In genomic region chr3R:13797823-13798446, dm6 we compare ENCODE assay signal across 1 fruit fly cellular context.
TF ChIP-seq lines count a peak whose summit lies in the region.

No protein-coding gene starts in this region.

TF ChIP-seq in whole organism, embryonic, 481 proteins besides CTCF, POLR2A, EP300 and RAD21 (continued from another document):
- peak; percentile 71 for TF ChIP-seq Scr (GFP tag; IDR thresholded peaks at IDR 0.05; lab: Robert Waterston, UW; ENCODE audit: partially characterized antibody)
- TF ChIP-seq Ada2b (GFP tag; IDR thresholded peaks at IDR 0.05; lab: Robert Waterston, UW), result no peak
- TF ChIP-seq nerfin-2 (GFP tag; IDR thresholded peaks at IDR 0.05; lab: Robert Waterston, UW; ENCODE audit: partially characterized antibody), result peak; percentile 79
- 0 out of 3 replicates have a peak, but pooled peaks have one; percentile 43 for TF ChIP-seq zen2 (GFP tag; IDR thresholded peaks at IDR 0.05; lab: Robert Waterston, UW; ENCODE audit: partially characterized antibody)
- TF ChIP-seq CG18599 (GFP tag; optimal IDR thresholded peaks at IDR 0.05; lab: Kevin White, UChicago), result no peak
- TF ChIP-seq CG42726 (GFP tag; IDR thresholded peaks at IDR 0.05; lab: Robert Waterston, UW; ENCODE audit: partially characterized antibody), result peak; percentile 59; the same call in 1 of the 2 replicates
- no peak for TF ChIP-seq Taf1 (GFP tag; IDR thresholded peaks at IDR 0.05; lab: Robert Waterston, UW)
- no peak for TF ChIP-seq klu (GFP tag; IDR thresholded peaks at IDR 0.05; lab: Robert Waterston, UW)
- TF ChIP-seq sna (GFP tag; IDR thresholded peaks at IDR 0.05; lab: Robert Waterston, UW; ENCODE audit: partially characterized antibody), result peak; percentile 67
- no peak for TF ChIP-seq Myb (GFP tag; optimal IDR thresholded peaks at IDR 0.05; lab: Kevin White, UChicago)
- TF ChIP-seq knrl (GFP tag; IDR thresholded peaks at IDR 0.05; lab: Robert Waterston, UW; ENCODE audit: partially characterized antibody), result peak; percentile 63
- TF ChIP-seq Bgb (GFP tag; IDR thresholded peaks at IDR 0.05; lab: Robert Waterston, UW; ENCODE audit: partially characterized antibody), result peak; percentile 67
- TF ChIP-seq CG1603 (tag; optimal IDR thresholded peaks at IDR 0.05; lab: Kevin White, UChicago), result no peak
- no peak for TF ChIP-seq hbn (GFP tag; IDR thresholded peaks at IDR 0.05; lab: Robert Waterston, UW; ENCODE audit: partially characterized antibody)
- TF ChIP-seq mld (GFP tag; IDR thresholded peaks at IDR 0.05; lab: Robert Waterston, UW; ENCODE audit: partially characterized antibody), result peak; percentile 71; the same call in 1 of the 3 replicates
- no peak; the same call in 1 of the 2 replicates for TF ChIP-seq vvl (GFP tag; IDR thresholded peaks at IDR 0.05; lab: Robert Waterston, UW)
- peak; percentile 43; the same call in 1 of the 2 replicates for TF ChIP-seq aop (GFP tag; IDR thresholded peaks at IDR 0.05; lab: Robert Waterston, UW)
- no peak for TF ChIP-seq CG10147 (GFP tag; optimal IDR thresholded peaks at IDR 0.05; lab: Kevin White, UChicago)
- TF ChIP-seq chinmo (GFP tag; IDR thresholded peaks at IDR 0.05; lab: Robert Waterston, UW; ENCODE audit: partially characterized antibody), result peak; percentile 50; the same call in 1 of the 4 replicates
- no peak for TF ChIP-seq Dad (GFP tag; optimal IDR thresholded peaks at IDR 0.05; lab: Kevin White, UChicago)
- no peak for TF ChIP-seq grau (tag; optimal IDR thresholded peaks at IDR 0.05; lab: Kevin White, UChicago)
- TF ChIP-seq dm (GFP tag; optimal IDR thresholded peaks at IDR 0.05; lab: Kevin White, UChicago), result no peak
- no peak for TF ChIP-seq CG6254 (GFP tag; optimal IDR thresholded peaks at IDR 0.05; lab: Kevin White, UChicago)
- TF ChIP-seq en (GFP tag; optimal IDR thresholded peaks at IDR 0.05; lab: Kevin White, UChicago), result no peak
- TF ChIP-seq ato (GFP tag; IDR thresholded peaks at IDR 0.05; lab: Robert Waterston, UW; ENCODE audit: partially characterized antibody), result peak; percentile 46; the same call in 1 of the 2 replicates
- peak; percentile 27 for TF ChIP-seq CG1832 (GFP tag; optimal IDR thresholded peaks at IDR 0.05; lab: Kevin White, UChicago)
- TF ChIP-seq jigr1 (GFP tag; IDR thresholded peaks at IDR 0.05; lab: Robert Waterston, UW), result no peak
- TF ChIP-seq Lim3 (GFP tag; IDR thresholded peaks at IDR 0.05; lab: Robert Waterston, UW), result no peak
- peak; percentile 66 for TF ChIP-seq HLH4C (GFP tag; IDR thresholded peaks at IDR 0.05; lab: Robert Waterston, UW; ENCODE audit: partially characterized antibody)
- TF ChIP-seq CG6765 (GFP tag; optimal IDR thresholded peaks at IDR 0.05; lab: Kevin White, UChicago), result no peak
- TF ChIP-seq oc (tag; optimal IDR thresholded peaks at IDR 0.05; lab: Kevin White, UChicago), result no peak
- TF ChIP-seq CG7963 (GFP tag; IDR thresholded peaks at IDR 0.05; lab: Robert Waterston, UW; ENCODE audit: partially characterized antibody), result peak; percentile 68
- peak; percentile 36; the same call in 1 of the 2 replicates for TF ChIP-seq unc-4 (GFP tag; IDR thresholded peaks at IDR 0.05; lab: Robert Waterston, UW; ENCODE audit: partially characterized antibody)
- TF ChIP-seq CG3163 (GFP tag; optimal IDR thresholded peaks at IDR 0.05; lab: Kevin White, UChicago), result no peak
- no peak for TF ChIP-seq slbo (GFP tag; IDR thresholded peaks at IDR 0.05; lab: Robert Waterston, UW)
- no peak for TF ChIP-seq CG9932 (GFP tag; IDR thresholded peaks at IDR 0.05; lab: Robert Waterston, UW)
- no peak for TF ChIP-seq dmrt11E (tag; optimal IDR thresholded peaks at IDR 0.05; lab: Kevin White, UChicago)
- peak; percentile 82 for TF ChIP-seq CG6791 (GFP tag; IDR thresholded peaks at IDR 0.05; lab: Robert Waterston, UW; ENCODE audit: partially characterized antibody)
- TF ChIP-seq CG9817 (tag; optimal IDR thresholded peaks at IDR 0.05; lab: Kevin White, UChicago), result no peak
- TF ChIP-seq ap (GFP tag; IDR thresholded peaks at IDR 0.05; lab: Robert Waterston, UW), result no peak
- TF ChIP-seq CG14860 (GFP tag; IDR thresholded peaks at IDR 0.05; lab: Robert Waterston, UW; ENCODE audit: partially characterized antibody), result peak; percentile 75
- no peak for TF ChIP-seq pho (GFP tag; optimal IDR thresholded peaks at IDR 0.05; lab: Kevin White, UChicago)
- TF ChIP-seq ab (GFP tag; optimal IDR thresholded peaks at IDR 0.05; lab: Kevin White, UChicago), result no peak
- no peak for TF ChIP-seq chn (GFP tag; optimal IDR thresholded peaks at IDR 0.05; lab: Kevin White, UChicago)
- TF ChIP-seq bbx (GFP tag; IDR thresholded peaks at IDR 0.05; lab: Robert Waterston, UW; ENCODE audit: partially characterized antibody), result peak; percentile 82
- TF ChIP-seq CG33213 (GFP tag; optimal IDR thresholded peaks at IDR 0.05; lab: Kevin White, UChicago), result no peak
- peak; percentile 72; the same call in 2 of the 3 replicates for TF ChIP-seq hb (GFP tag; IDR thresholded peaks at IDR 0.05; lab: Robert Waterston, UW; ENCODE audit: partially characterized antibody)
- TF ChIP-seq Abd-B (GFP tag; optimal IDR thresholded peaks at IDR 0.05; lab: Kevin White, UChicago), result no peak
- no peak for TF ChIP-seq lov (optimal IDR thresholded peaks at IDR 0.05; lab: Kevin White, UChicago)
- TF ChIP-seq lov (GFP tag; IDR thresholded peaks at IDR 0.05; lab: Robert Waterston, UW), result no peak
- no peak for TF ChIP-seq CG6272 (GFP tag; IDR thresholded peaks at IDR 0.05; lab: Robert Waterston, UW)
- TF ChIP-seq inv (GFP tag; IDR thresholded peaks at IDR 0.05; lab: Robert Waterston, UW; ENCODE audit: partially characterized antibody), result peak; percentile 35; the same call in 1 of the 2 replicates
- peak; percentile 97 for TF ChIP-seq Bdp1 (GFP tag; optimal IDR thresholded peaks at IDR 0.05; lab: Kevin White, UChicago)
- peak; percentile 56; the same call in 2 of the 4 replicates for TF ChIP-seq Dll (GFP tag; IDR thresholded peaks at IDR 0.05; lab: Robert Waterston, UW; ENCODE audit: partially characterized antibody)
